Fruit fly (Drosophila melanogaster) whole organism, embryonic: ENCODE measurements around the gene CG42525.

Source experiments
- B-H1 ChIP-seq: fragments of 200-800 bp; sonication (Bioruptor generic); IDR thresholded peaks from 3 replicates; pipeline ENCODE4 v1.3.6; 2022; ENCODE audit warnings: missing biosample characterization, missing genetic modification characterization
- Bgb ChIP-seq: fragments of 200-800 bp; sonication (Bioruptor generic); IDR thresholded peaks from 2 replicates; pipeline ENCODE4 v1.3.6; 2022; ENCODE audit warnings: missing biosample characterization, missing genetic modification characterization; ENCODE audit not compliant: partially characterized antibody
- Bteb2 ChIP-seq: fragments of 200-800 bp; sonication (Bioruptor generic); optimal IDR thresholded peaks from 2 replicates; lab custom pipeline; 2016; ENCODE audit warnings: missing biosample characterization, missing genetic modification characterization
- CG10366 ChIP-seq: fragments of 200-800 bp; sonication (Bioruptor generic); IDR thresholded peaks from 2 replicates; pipeline ENCODE4 v1.3.6; 2022; ENCODE audit warnings: missing biosample characterization, missing genetic modification characterization
- CG12104 ChIP-seq: fragments of 200-800 bp; sonication (Bioruptor generic); optimal IDR thresholded peaks from 3 replicates; lab custom pipeline; 2016; ENCODE audit warnings: missing biosample characterization, missing genetic modification characterization
- CG12299 ChIP-seq: fragments of 200-800 bp; sonication (Bioruptor generic); optimal IDR thresholded peaks from 2 replicates; lab custom pipeline; 2018; ENCODE audit warnings: missing biosample characterization, mild to moderate bottlenecking, missing genetic modification characterization
- CG1529 ChIP-seq: fragments of 200-800 bp; sonication (Bioruptor generic); optimal IDR thresholded peaks from 3 replicates; lab custom pipeline; 2018; ENCODE audit warnings: missing biosample characterization, missing genetic modification characterization
- CG16813 ChIP-seq: fragments of 200-800 bp; sonication (Bioruptor generic); IDR thresholded peaks from 3 replicates; pipeline ENCODE4 v1.3.6; 2022; ENCODE audit warnings: missing biosample characterization, missing genetic modification characterization; ENCODE audit not compliant: partially characterized antibody
- CG17186 ChIP-seq: fragments of 200-800 bp; sonication (Bioruptor generic); optimal IDR thresholded peaks from 3 replicates; lab custom pipeline; 2017; ENCODE audit warnings: missing biosample characterization, missing genetic modification reagents, missing genetic modification characterization
- CG17328 ChIP-seq: fragments of 200-800 bp; sonication (Bioruptor generic); IDR thresholded peaks from 2 replicates; pipeline ENCODE4 v1.3.6; 2022; ENCODE audit warnings: missing biosample characterization, missing genetic modification characterization
- CG17912 ChIP-seq: fragments of 200-800 bp; sonication (Bioruptor generic); optimal IDR thresholded peaks from 2 replicates; lab custom pipeline; 2018; ENCODE audit warnings: missing biosample characterization, mild to moderate bottlenecking, missing genetic modification characterization
- CG18011 ChIP-seq: fragments of 200-800 bp; sonication (Bioruptor generic); optimal IDR thresholded peaks from 2 replicates; lab custom pipeline; 2017; ENCODE audit warnings: missing biosample characterization, missing genetic modification characterization, mild to moderate bottlenecking, moderate library complexity, missing genotype
- CG1832 ChIP-seq: fragments of 200-800 bp; sonication (Bioruptor generic); optimal IDR thresholded peaks from 2 replicates; lab custom pipeline; 2017; ENCODE audit warnings: missing biosample characterization, mild to moderate bottlenecking, missing genetic modification characterization, inconsistent platforms
- CG18599 ChIP-seq: fragments of 200-800 bp; sonication (Bioruptor generic); optimal IDR thresholded peaks from 3 replicates; lab custom pipeline; 2017; ENCODE audit warnings: missing biosample characterization, missing genetic modification characterization, mild to moderate bottlenecking, moderate library complexity, missing genetic modification reagents
- CG2199 ChIP-seq: fragments of 200-800 bp; sonication (Bioruptor generic); IDR thresholded peaks from 3 replicates; pipeline ENCODE4 v1.3.6; 2022; ENCODE audit warnings: missing biosample characterization, missing genetic modification characterization
- CG31224 ChIP-seq: fragments of 200-800 bp; sonication (Bioruptor generic); IDR thresholded peaks from 2 replicates; pipeline ENCODE4 v1.3.6; 2022; ENCODE audit warnings: missing biosample characterization, missing genetic modification characterization
- CG3163 ChIP-seq: fragments of 200-800 bp; sonication (Bioruptor generic); optimal IDR thresholded peaks from 3 replicates; lab custom pipeline; 2016; ENCODE audit warnings: missing biosample characterization, missing genetic modification characterization
- CG32767 ChIP-seq: fragments of 200-800 bp; sonication (Bioruptor generic); IDR thresholded peaks from 2 replicates; pipeline ENCODE4 v1.3.6; 2022; ENCODE audit warnings: missing biosample characterization, missing genetic modification characterization
- CG4328 ChIP-seq: fragments of 200-800 bp; sonication (Bioruptor generic); optimal IDR thresholded peaks from 3 replicates; lab custom pipeline; 2017; ENCODE audit warnings: missing biosample characterization, missing genetic modification reagents, missing genetic modification characterization
- CG43689 ChIP-seq: fragments of 200-800 bp; sonication (Bioruptor generic); IDR thresholded peaks from 2 replicates; pipeline ENCODE4 v1.3.6; 2022; ENCODE audit warnings: missing biosample characterization, missing genetic modification characterization
- CG4404 ChIP-seq: fragments of 200-800 bp; sonication (Bioruptor generic); IDR thresholded peaks from 2 replicates; pipeline ENCODE4 v1.3.6; 2022; ENCODE audit warnings: missing biosample characterization, missing genetic modification characterization
- CG6272 ChIP-seq: fragments of 200-800 bp; sonication (Bioruptor generic); IDR thresholded peaks from 2 replicates; pipeline ENCODE4 v1.3.6; 2022; ENCODE audit warnings: missing biosample characterization, missing genetic modification characterization
- CG6689 ChIP-seq: fragments of 200-800 bp; sonication (Bioruptor generic); IDR thresholded peaks from 2 replicates; pipeline ENCODE4 v1.3.6; 2022; ENCODE audit warnings: missing biosample characterization, missing genetic modification characterization
- CG7745 ChIP-seq: fragments of 200-800 bp; sonication (Bioruptor generic); optimal IDR thresholded peaks from 2 replicates; lab custom pipeline; 2018; ENCODE audit warnings: missing biosample characterization, mild to moderate bottlenecking, missing genetic modification characterization, moderate library complexity
- CG8089 ChIP-seq: fragments of 200-800 bp; sonication (Bioruptor generic); optimal IDR thresholded peaks from 3 replicates; lab custom pipeline; 2016; ENCODE audit warnings: missing biosample characterization, missing genetic modification characterization
- CG9437 ChIP-seq: fragments of 200-800 bp; sonication (Bioruptor generic); optimal IDR thresholded peaks from 2 replicates; lab custom pipeline; 2018; ENCODE audit warnings: missing biosample characterization, mild to moderate bottlenecking, missing genetic modification characterization
- Camta ChIP-seq: fragments of 200-800 bp; sonication (Bioruptor generic); optimal IDR thresholded peaks from 2 replicates; lab custom pipeline; 2016; ENCODE audit warnings: missing biosample characterization, missing genetic modification characterization
- Dip2 ChIP-seq: fragments of 200-800 bp; sonication (Bioruptor generic); IDR thresholded peaks from 2 replicates; pipeline ENCODE4 v1.3.6; 2022; ENCODE audit warnings: missing biosample characterization, missing genetic modification characterization
- ERR ChIP-seq: fragments of 200-800 bp; sonication (Bioruptor generic); optimal IDR thresholded peaks from 2 replicates; lab custom pipeline; 2016; ENCODE audit warnings: missing biosample characterization, missing genetic modification characterization
- Eip74EF ChIP-seq, 2 experiments: fragments of 200-800 bp in 1 of 2; fragments of >200 bp in 1 of 2; sonication (Bioruptor generic) in 1 of 2; optimal IDR thresholded peaks; 2 replicates each; lab custom pipeline; 2017 to 2019; ENCODE audit warnings: missing biosample characterization in 2 of 2, missing genetic modification characterization in 2 of 2, mild to moderate bottlenecking in 1 of 2, moderate library complexity in 1 of 2
- Hand ChIP-seq: fragments of 200-800 bp; sonication (Bioruptor generic); optimal IDR thresholded peaks from 2 replicates; lab custom pipeline; 2017; ENCODE audit warnings: mild to moderate bottlenecking, missing biosample characterization, missing genetic modification reagents, missing genetic modification characterization
- Hmr ChIP-seq: fragments of 200-800 bp; sonication (Bioruptor generic); optimal IDR thresholded peaks from 3 replicates; lab custom pipeline; 2017; ENCODE audit warnings: mild to moderate bottlenecking, missing biosample characterization, missing genetic modification reagents, missing genetic modification characterization
- Hr39 ChIP-seq: fragments of >200 bp; optimal IDR thresholded peaks from 2 replicates; lab custom pipeline; 2017
- Sox100B ChIP-seq: fragments of 200-800 bp; sonication (Bioruptor generic); optimal IDR thresholded peaks from 3 replicates; lab custom pipeline; 2018; ENCODE audit warnings: missing biosample characterization, mild to moderate bottlenecking, missing genetic modification characterization
- btn ChIP-seq: fragments of 200-800 bp; sonication (Bioruptor generic); optimal IDR thresholded peaks from 2 replicates; lab custom pipeline; 2016; ENCODE audit warnings: missing biosample characterization, missing genetic modification characterization
- dan ChIP-seq: fragments of 200-800 bp; sonication (Bioruptor generic); IDR thresholded peaks from 2 replicates; pipeline ENCODE4 v1.3.6; 2022; ENCODE audit warnings: missing biosample characterization, missing genetic modification characterization
- en ChIP-seq: fragments of 200-800 bp; sonication (Bioruptor generic); optimal IDR thresholded peaks from 2 replicates; lab custom pipeline; 2016; ENCODE audit warnings: missing biosample characterization, missing genetic modification characterization
- fu2 ChIP-seq: fragments of 200-800 bp; sonication (Bioruptor generic); optimal IDR thresholded peaks from 2 replicates; lab custom pipeline; 2016; ENCODE audit warnings: missing biosample characterization, missing genetic modification characterization
- ind ChIP-seq: fragments of 200-800 bp; sonication (Bioruptor generic); optimal IDR thresholded peaks from 3 replicates; lab custom pipeline; 2016; ENCODE audit warnings: missing biosample characterization, missing genetic modification characterization
- inv ChIP-seq: fragments of 200-800 bp; sonication (Bioruptor generic); IDR thresholded peaks from 2 replicates; pipeline ENCODE4 v1.3.6; 2022; ENCODE audit warnings: missing biosample characterization, missing genetic modification characterization; ENCODE audit not compliant: partially characterized antibody
- lola ChIP-seq, 3 experiments: fragments of >200 bp in 2 of 3; fragments of 200-800 bp in 1 of 3; sonication (Bioruptor generic) in 1 of 3; optimal IDR thresholded peaks; 2 replicates each; lab custom pipeline; 2017 to 2019; ENCODE audit warnings: missing biosample characterization in 3 of 3, missing genetic modification characterization in 3 of 3, mild to moderate bottlenecking in 1 of 3, moderate library complexity in 1 of 3
- nerfin-2 ChIP-seq: fragments of 200-800 bp; sonication (Bioruptor generic); IDR thresholded peaks from 2 replicates; pipeline ENCODE4 v1.3.6; 2022; ENCODE audit warnings: missing biosample characterization, missing genetic modification characterization; ENCODE audit not compliant: partially characterized antibody
- p53 ChIP-seq: fragments of 200-800 bp; sonication (Bioruptor generic); optimal IDR thresholded peaks from 2 replicates; lab custom pipeline; 2016; ENCODE audit warnings: missing biosample characterization, missing genetic modification characterization
- pb ChIP-seq: fragments of 200-800 bp; sonication (Bioruptor generic); optimal IDR thresholded peaks from 3 replicates; lab custom pipeline; 2016; ENCODE audit warnings: missing biosample characterization, missing genetic modification characterization
- pfk ChIP-seq: fragments of 200-800 bp; sonication (Bioruptor generic); optimal IDR thresholded peaks from 2 replicates; lab custom pipeline; 2018; ENCODE audit warnings: missing biosample characterization, mild to moderate bottlenecking, missing genetic modification characterization, moderate library complexity
- salm ChIP-seq: fragments of 200-800 bp; sonication (Bioruptor generic); optimal IDR thresholded peaks from 2 replicates; lab custom pipeline; 2018; ENCODE audit warnings: missing biosample characterization, mild to moderate bottlenecking, missing genetic modification characterization
- shn ChIP-seq: fragments of 200-800 bp; sonication (Bioruptor generic); optimal IDR thresholded peaks from 3 replicates; lab custom pipeline; 2016; ENCODE audit warnings: missing biosample characterization, missing genetic modification characterization
- so ChIP-seq: fragments of 200-800 bp; sonication (Bioruptor generic); IDR thresholded peaks from 3 replicates; pipeline ENCODE4 v1.3.6; 2022; ENCODE audit warnings: missing biosample characterization, missing genetic modification characterization
- zen2 ChIP-seq: fragments of 200-800 bp; sonication (Bioruptor generic); IDR thresholded peaks from 3 replicates; pipeline ENCODE4 v1.3.6; 2022; ENCODE audit warnings: missing biosample characterization, missing genetic modification characterization; ENCODE audit not compliant: partially characterized antibody

The CG42525 gene

DNA sequence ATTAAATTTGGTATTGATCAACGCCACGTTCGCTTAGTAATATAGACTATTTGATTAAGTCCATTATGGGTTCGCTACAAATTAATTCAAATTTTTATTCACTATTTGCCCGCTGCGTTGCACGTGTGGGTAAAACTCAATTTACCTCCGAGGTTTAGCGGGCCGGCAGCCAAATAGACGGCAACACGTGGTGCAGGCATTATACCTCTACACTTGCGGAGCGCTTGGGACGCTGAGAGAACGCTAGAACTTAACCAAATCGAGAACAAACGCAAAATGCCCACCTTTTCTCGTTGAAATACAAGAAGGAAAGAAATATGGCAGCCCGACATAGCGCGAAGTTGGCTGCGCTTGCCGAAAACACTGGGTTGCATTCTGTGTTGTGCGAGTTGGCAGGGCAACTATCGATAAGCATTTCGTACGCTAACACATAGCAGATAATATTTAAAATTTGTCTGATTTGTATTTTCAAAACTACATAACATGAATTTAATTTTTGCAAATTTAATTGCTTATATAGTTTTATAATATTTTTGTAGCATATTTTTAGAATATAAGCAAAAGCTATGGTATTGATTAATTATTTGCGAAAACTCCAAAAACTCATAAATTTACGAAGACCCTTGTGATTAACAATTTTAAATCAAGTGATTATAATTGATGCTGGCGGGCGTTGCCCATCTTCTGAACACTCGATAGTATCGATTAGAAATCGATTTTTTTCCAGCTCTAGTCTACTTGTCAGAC is 33.3 kb upstream of the CG42525 start, which contains the start of the genes RpL28 and eIF1 (continued):
- TF ChIP-seq CG17186 (GFP tag; lab: Kevin White, UChicago) (peak; percentile 92), CG6272 (GFP tag; lab: Robert Waterston, UW) (peak; percentile 76), CG18011 (GFP tag; lab: Kevin White, UChicago) (peak; percentile 83), B-H1 (GFP tag; lab: Robert Waterston, UW) (peak; percentile 81), nerfin-2 (GFP tag; lab: Robert Waterston, UW) (peak; percentile 51), CG16813 (peak; percentile 85), CG7745 (peak; percentile 40), Bteb2 (peak; percentile 86), Dip2 (GFP tag; lab: Robert Waterston, UW) (no peak), CG6689 (GFP tag; lab: Robert Waterston, UW) (peak; percentile 73), CG43689 (GFP tag; lab: Robert Waterston, UW) (peak; percentile 83), pb (GFP tag; lab: Kevin White, UChicago) (peak; percentile 88), so (peak; percentile 78), CG2199 (GFP tag; lab: Robert Waterston, UW) (peak; percentile 85; the same call in 2 of the 3 replicates), CG3163 (GFP tag; lab: Kevin White, UChicago) (peak; percentile 70), pfk (GFP tag; lab: Kevin White, UChicago) (peak; percentile 81), btn (GFP tag; lab: Kevin White, UChicago) (peak; percentile 79), Eip74EF (GFP tag; optimal IDR thresholded peaks at IDR 0.05; lab: Kevin White, UChicago) (peak in 1 of 2 experiments; percentile 44), Camta (GFP tag; lab: Kevin White, UChicago) (peak; percentile 91), fu2 (peak; percentile 81), Hmr (peak; percentile 96), Sox100B (GFP tag; lab: Kevin White, UChicago) (peak; percentile 93), CG8089 (GFP tag; lab: Kevin White, UChicago) (peak; percentile 93), CG1832 (GFP tag; lab: Kevin White, UChicago) (no peak), ERR (GFP tag; lab: Kevin White, UChicago) (peak; percentile 60), CG18599 (GFP tag; lab: Kevin White, UChicago) (peak; percentile 93), lola (GFP tag; optimal IDR thresholded peaks at IDR 0.05; lab: Kevin White, UChicago) (peak in 1 of 3 experiments; percentile 79), CG17328 (GFP tag; lab: Robert Waterston, UW) (peak; percentile 91), CG32767 (GFP tag; lab: Robert Waterston, UW) (peak; percentile 57; the same call in 1 of the 2 replicates), Bgb (GFP tag; lab: Robert Waterston, UW) (peak; percentile 76), p53 (GFP tag; lab: Kevin White, UChicago) (peak; percentile 82), Hr39 (no peak), CG17912 (peak; percentile 91), CG9437 (GFP tag; lab: Kevin White, UChicago) (peak; percentile 86), zen2 (GFP tag; lab: Robert Waterston, UW) (peak; percentile 47; the same call in 2 of the 3 replicates), shn (GFP tag; lab: Kevin White, UChicago) (peak; percentile 92), CG4404 (GFP tag; lab: Robert Waterston, UW) (peak; percentile 66), CG31224 (GFP tag; lab: Robert Waterston, UW) (peak; percentile 76), dan (GFP tag; lab: Robert Waterston, UW) (no peak), CG12104 (GFP tag; lab: Kevin White, UChicago) (peak; percentile 96), CG4328 (GFP tag; lab: Kevin White, UChicago) (peak; percentile 92), en (GFP tag; lab: Kevin White, UChicago) (peak; percentile 76), CG12299 (tag; lab: Kevin White, UChicago) (peak; percentile 77), inv (GFP tag; lab: Robert Waterston, UW) (peak; percentile 72), salm (tag; lab: Kevin White, UChicago) (peak; percentile 36), ind (GFP tag; lab: Kevin White, UChicago) (peak; percentile 80), Hand (GFP tag; lab: Kevin White, UChicago) (peak; percentile 81), CG10366 (GFP tag; lab: Robert Waterston, UW) (peak; percentile 87), CG1529 (peak; percentile 89)
